Fruit fly (Drosophila melanogaster): ENCODE measurements around the gene Rbp6.

dm6 chr3L:17120510-17120909 is 117.5 kb downstream of the Rbp6 start:
- no peak for TF ChIP-seq CG8478 (optimal IDR thresholded peaks at IDR 0.05)
- TF ChIP-seq CTCF (optimal IDR thresholded peaks at IDR 0.05), result no peak

Measured in S2 (cell line).